Worm (Caenorhabditis elegans) whole organism, L1 larva: Measurements from ENCODE around the gene mdt-9.
A peak's percentile ranks its signal among the peaks of the same experiment; 100 is the strongest.

ENCODE experiments used
- C34B4.2 ChIP-seq: sonication (generic microtip); optimal IDR thresholded peaks from 2 replicates; lab custom pipeline; 2017; ENCODE audit warnings: mild to moderate bottlenecking, missing genetic modification characterization, missing compliant biosample characterization
- F16B12.6 ChIP-seq: fragments of 150-350 bp; optimal IDR thresholded peaks from 2 replicates; lab custom pipeline; 2014; ENCODE audit warnings: missing biosample characterization, missing genetic modification characterization
- aha-1 ChIP-seq: fragments of 150-350 bp; optimal IDR thresholded peaks from 2 replicates; lab custom pipeline; 2014; ENCODE audit warnings: missing biosample characterization, missing genetic modification characterization
- alr-1 ChIP-seq: fragments of 200-800 bp; sonication (Bioruptor generic); optimal IDR thresholded peaks from 2 replicates; lab custom pipeline; 2018; ENCODE audit warnings: borderline replicate concordance, mild to moderate bottlenecking, missing genetic modification characterization, missing compliant biosample characterization
- ceh-63 ChIP-seq: fragments of 200-800 bp; sonication (Bioruptor generic); optimal IDR thresholded peaks from 2 replicates; lab custom pipeline; 2018; ENCODE audit warnings: mild to moderate bottlenecking, missing genetic modification characterization, missing compliant biosample characterization
- ceh-82 ChIP-seq, 3 experiments: fragments of 150-350 bp in 1 of 3; sonication (generic microtip) in 2 of 3; optimal IDR thresholded peaks; 2 replicates each; lab custom pipeline; 2014 to 2017; ENCODE audit warnings: missing biosample characterization in 3 of 3, missing genetic modification characterization in 3 of 3
- ceh-90 ChIP-seq: sonication (generic microtip); optimal IDR thresholded peaks from 2 replicates; lab custom pipeline; 2016; ENCODE audit warnings: missing genetic modification characterization, missing compliant biosample characterization
- dsc-1 ChIP-seq: sonication (generic microtip); optimal IDR thresholded peaks from 2 replicates; lab custom pipeline; 2016; ENCODE audit warnings: mild to moderate bottlenecking, missing genetic modification characterization, missing compliant biosample characterization
- efl-1 ChIP-seq, 4 experiments: fragments of 150-350 bp; optimal IDR thresholded peaks in 3 of 4; peaks in 1 of 4; 1 replicate in 1 of 4; 2 replicates in 3 of 4; lab custom pipeline; 2014; ENCODE audit warnings: missing biosample characterization in 2 of 4, missing genetic modification characterization in 2 of 4, missing genetic modification reagents in 2 of 4
- elt-2 ChIP-seq: sonication (generic microtip); optimal IDR thresholded peaks from 2 replicates; lab custom pipeline; 2016; ENCODE audit warnings: missing genetic modification characterization, mild to moderate bottlenecking, inconsistent platforms, missing compliant biosample characterization, missing genetic modification reagents
- ets-5 ChIP-seq: fragments of 200-800 bp; sonication (Bioruptor generic); IDR thresholded peaks from 2 replicates; pipeline ENCODE4 v1.3.6; 2022; ENCODE audit warnings: missing genetic modification characterization, missing compliant biosample characterization
- fkh-8 ChIP-seq: sonication (generic microtip); optimal IDR thresholded peaks from 2 replicates; lab custom pipeline; 2016; ENCODE audit warnings: mild to moderate bottlenecking, missing genetic modification characterization, missing compliant biosample characterization
- fos-1 ChIP-seq: fragments of 150-350 bp; optimal IDR thresholded peaks from 2 replicates; lab custom pipeline; 2014; ENCODE audit warnings: missing biosample characterization, missing genetic modification characterization
- grh-1 ChIP-seq: fragments of 200-800 bp; sonication (Bioruptor generic); IDR thresholded peaks from 2 replicates; pipeline ENCODE4 v1.3.6; 2022; ENCODE audit warnings: missing genetic modification reagents, missing genetic modification characterization, missing compliant biosample characterization
- hlh-17 ChIP-seq: fragments of 200-800 bp; sonication (Bioruptor generic); optimal IDR thresholded peaks from 2 replicates; lab custom pipeline; 2018; ENCODE audit warnings: missing genetic modification characterization, mild to moderate bottlenecking, missing compliant biosample characterization, moderate library complexity, borderline replicate concordance
- jun-1 ChIP-seq: fragments of 150-350 bp; optimal IDR thresholded peaks from 2 replicates; lab custom pipeline; 2014; ENCODE audit warnings: missing biosample characterization, missing genetic modification reagents, missing genetic modification characterization
- lin-15B ChIP-seq: fragments of 150-350 bp; sonication (generic microtip); optimal IDR thresholded peaks from 3 replicates; lab custom pipeline; 2014; ENCODE audit warnings: missing biosample characterization, missing genetic modification characterization
- lin-35 ChIP-seq, 2 experiments: fragments of 150-350 bp; optimal IDR thresholded peaks; 2 replicates each; lab custom pipeline; 2014; ENCODE audit warnings: missing biosample characterization in 2 of 2, missing genetic modification characterization in 2 of 2, missing genetic modification reagents in 2 of 2
- lir-3 ChIP-seq: sonication (generic microtip); optimal IDR thresholded peaks from 2 replicates; lab custom pipeline; 2016; ENCODE audit warnings: mild to moderate bottlenecking, missing genetic modification characterization, moderate library complexity, missing compliant biosample characterization; ENCODE audit not compliant: poor library complexity
- mab-9 ChIP-seq: fragments of 200-800 bp; sonication (Bioruptor generic); IDR thresholded peaks from 2 replicates; pipeline ENCODE4 v1.3.6; 2022; ENCODE audit warnings: missing genetic modification reagents, missing genetic modification characterization, missing compliant biosample characterization
- mdl-1 ChIP-seq, 2 experiments: fragments of 150-350 bp; optimal IDR thresholded peaks; 2 replicates each; lab custom pipeline; 2014 to 2017; ENCODE audit warnings: missing biosample characterization in 2 of 2, missing genetic modification characterization in 2 of 2, inconsistent platforms in 1 of 2
- mef-2 ChIP-seq: fragments of 150-350 bp; optimal IDR thresholded peaks from 2 replicates; lab custom pipeline; 2014; ENCODE audit warnings: missing biosample characterization, missing genetic modification characterization
- nhr-11 ChIP-seq: fragments of 150-350 bp; optimal IDR thresholded peaks from 2 replicates; lab custom pipeline; 2014; ENCODE audit warnings: missing biosample characterization, missing genetic modification characterization
- nhr-12 ChIP-seq: sonication (generic microtip); optimal IDR thresholded peaks from 2 replicates; lab custom pipeline; 2017; ENCODE audit warnings: missing biosample characterization, missing genetic modification characterization
- nhr-19 ChIP-seq: fragments of 200-800 bp; sonication (Bioruptor generic); conservative IDR thresholded peaks from 2 replicates; pipeline ENCODE4 v1.3.6; 2022; ENCODE audit warnings: missing genetic modification characterization, missing compliant biosample characterization
- nhr-20 ChIP-seq: sonication (generic microtip); optimal IDR thresholded peaks from 2 replicates; lab custom pipeline; 2016; ENCODE audit warnings: mild to moderate bottlenecking, missing genetic modification characterization, missing compliant biosample characterization
- nhr-237 ChIP-seq: fragments of 150-350 bp; optimal IDR thresholded peaks from 2 replicates; lab custom pipeline; 2014; ENCODE audit warnings: missing biosample characterization, missing genetic modification characterization
- nhr-28 ChIP-seq: fragments of 150-350 bp; optimal IDR thresholded peaks from 2 replicates; lab custom pipeline; 2014; ENCODE audit warnings: missing biosample characterization, missing genetic modification characterization
- nhr-76 ChIP-seq: sonication (generic microtip); optimal IDR thresholded peaks from 2 replicates; lab custom pipeline; 2017; ENCODE audit warnings: missing biosample characterization, missing genetic modification characterization
- nhr-84 ChIP-seq: sonication (generic microtip); optimal IDR thresholded peaks from 2 replicates; lab custom pipeline; 2017; ENCODE audit warnings: missing biosample characterization, missing genetic modification characterization
- nhr-85 ChIP-seq: sonication (generic microtip); peaks from one replicate; lab custom pipeline; 2016; ENCODE audit warnings: missing genetic modification characterization, inconsistent platforms, missing compliant biosample characterization
- nhr-90 ChIP-seq: sonication (generic microtip); optimal IDR thresholded peaks from 2 replicates; lab custom pipeline; 2016; ENCODE audit warnings: mild to moderate bottlenecking, missing genetic modification characterization, missing compliant biosample characterization; ENCODE audit not compliant: poor library complexity
- pag-3 ChIP-seq: sonication (generic microtip); optimal IDR thresholded peaks from 2 replicates; lab custom pipeline; 2017; ENCODE audit warnings: missing genetic modification characterization, mild to moderate bottlenecking, missing compliant biosample characterization, antibody characterized with exemption, borderline replicate concordance; ENCODE audit not compliant: insufficient read depth
- snpc-4 ChIP-seq: fragments of 150-350 bp; optimal IDR thresholded peaks from 2 replicates; lab custom pipeline; 2014; ENCODE audit warnings: missing biosample characterization, missing genetic modification characterization
- tbx-2 ChIP-seq: sonication (generic microtip); optimal IDR thresholded peaks from 2 replicates; lab custom pipeline; 2016; ENCODE audit warnings: missing genetic modification characterization, missing compliant biosample characterization
- tlp-1 ChIP-seq: fragments of 150-350 bp; optimal IDR thresholded peaks from 2 replicates; lab custom pipeline; 2014; ENCODE audit warnings: missing biosample characterization, missing genetic modification characterization
- unc-130 ChIP-seq: fragments of 150-350 bp; optimal IDR thresholded peaks from 2 replicates; lab custom pipeline; 2017; ENCODE audit warnings: missing biosample characterization, missing genetic modification characterization, inconsistent platforms
- unc-62 ChIP-seq: fragments of 150-350 bp; optimal IDR thresholded peaks from 2 replicates; lab custom pipeline; 2014; ENCODE audit warnings: missing biosample characterization, missing genetic modification reagents, missing genetic modification characterization
- vab-15 ChIP-seq: sonication (generic microtip); optimal IDR thresholded peaks from 2 replicates; lab custom pipeline; 2017; ENCODE audit warnings: missing genotype, mild to moderate bottlenecking, missing genetic modification characterization, missing compliant biosample characterization
- xbp-1 ChIP-seq: sonication (generic microtip); optimal IDR thresholded peaks from 2 replicates; lab custom pipeline; 2016; ENCODE audit warnings: missing genetic modification characterization, missing compliant biosample characterization
- ztf-11 ChIP-seq, 2 experiments: sonication (generic microtip); optimal IDR thresholded peaks; 2 replicates each; lab custom pipeline; 2016 to 2017; ENCODE audit warnings: missing genetic modification characterization in 2 of 2, missing biosample characterization in 1 of 2, missing compliant biosample characterization in 1 of 2

Gene mdt-9

ce11 chrIV:13386043-13386442 is at the start of gene mdt-9, which contains the start of the genes Y62E10A.20 and Y62E10A.23 (continued):
- TF ChIP-seq jun-1 (tag; lab: Kevin White, UChicago): peak; percentile 64
- peak; percentile 78 for TF ChIP-seq dsc-1 (tag; lab: Kevin White, UChicago)
- no peak for TF ChIP-seq aha-1 (tag; lab: Kevin White, UChicago)
- TF ChIP-seq pag-3 (tag; lab: Kevin White, UChicago): no peak
- no peak for TF ChIP-seq mab-9 (GFP tag; lab: Robert Waterston, UW)
- TF ChIP-seq F16B12.6: peak; percentile 19
- TF ChIP-seq nhr-28 (tag; lab: Kevin White, UChicago): no peak
- no peak for TF ChIP-seq mef-2 (tag; lab: Kevin White, UChicago)
- TF ChIP-seq nhr-11 (tag; lab: Kevin White, UChicago): no peak
- TF ChIP-seq vab-15: peak; percentile 69
- TF ChIP-seq unc-62 (GFP tag; lab: Kevin White, UChicago): no peak
- peak; percentile 75 for TF ChIP-seq xbp-1 (tag; lab: Kevin White, UChicago)
- peak; percentile 90 for TF ChIP-seq unc-130
- TF ChIP-seq nhr-85: peak; percentile 78
- TF ChIP-seq ceh-63 (GFP tag; lab: Kevin White, UChicago): no peak
- peak; percentile 75 for TF ChIP-seq tbx-2 (tag; lab: Kevin White, UChicago)
- TF ChIP-seq hlh-17 (GFP tag; lab: Kevin White, UChicago): no peak
- TF ChIP-seq alr-1: no peak
- TF ChIP-seq ceh-82 (tag; optimal IDR thresholded peaks at IDR 0.05; lab: Kevin White, UChicago): peak; percentile 69 to 86 (median 80)
- no peak for TF ChIP-seq ceh-90 (tag; lab: Kevin White, UChicago)
- TF ChIP-seq nhr-19 (GFP tag; lab: Robert Waterston, UW): peak; percentile 74
- peak in 1 of 2 experiments; percentile 47 for TF ChIP-seq ztf-11 (tag; optimal IDR thresholded peaks at IDR 0.05; lab: Kevin White, UChicago)
- TF ChIP-seq nhr-84 (tag; lab: Kevin White, UChicago): no peak
- TF ChIP-seq nhr-12: no peak
- peak; percentile 67 for TF ChIP-seq fos-1
- TF ChIP-seq grh-1 (GFP tag; lab: Robert Waterston, UW): 0 out of 2 replicates have a peak, but pooled peaks have one; percentile 32
- peak; percentile 78 to 87 for TF ChIP-seq lin-35 (GFP tag; optimal IDR thresholded peaks at IDR 0.05; lab: Kevin White, UChicago)
- TF ChIP-seq nhr-76 (tag; lab: Kevin White, UChicago): no peak
- peak; percentile 89 for TF ChIP-seq lin-15B (tag; lab: Kevin White, UChicago)
- peak; percentile 77 for TF ChIP-seq fkh-8 (tag; lab: Kevin White, UChicago)
- peak; percentile 65 for TF ChIP-seq nhr-90
- TF ChIP-seq, all 84 proteins: peak for 48

ce11 chrIV:13342555-13342954 is 43.6 kb upstream of the mdt-9 start, which contains the start of gene W02A2.5:
W02A2.5 (plus strand) TSS chrIV:13342855.
- TF ChIP-seq F16B12.6: no peak
- TF ChIP-seq snpc-4 (tag; lab: Kevin White, UChicago): no peak
- no peak for TF ChIP-seq efl-1 (optimal IDR thresholded peaks at IDR 0.05; lab: Kevin White, UChicago)
- peak in 1 of 2 experiments; percentile 43 for TF ChIP-seq efl-1 (GFP tag; optimal IDR thresholded peaks at IDR 0.05 in 1 of 2; lab: Kevin White, UChicago)

ce11 chrIV:13346078-13346477 is 40.1 kb upstream of the mdt-9 start:
- TF ChIP-seq nhr-237 (no peak), ztf-11 (tag; optimal IDR thresholded peaks at IDR 0.05; lab: Kevin White, UChicago) (no peak), lin-15B (tag; lab: Kevin White, UChicago) (no peak), elt-2 (tag; lab: Kevin White, UChicago) (peak; percentile 62), C34B4.2 (tag; lab: Kevin White, UChicago) (no peak), tlp-1 (tag; lab: Kevin White, UChicago) (no peak), ets-5 (GFP tag; lab: Robert Waterston, UW) (no peak), nhr-20 (tag; lab: Kevin White, UChicago) (peak; percentile 30), lir-3 (tag; lab: Kevin White, UChicago) (no peak), mdl-1 (tag; optimal IDR thresholded peaks at IDR 0.05; lab: Kevin White, UChicago) (no peak), lin-35 (GFP tag; optimal IDR thresholded peaks at IDR 0.05; lab: Kevin White, UChicago) (peak in 1 of 2 experiments; percentile 53), jun-1 (tag; lab: Kevin White, UChicago) (peak; percentile 75)
